Fruit fly (Drosophila melanogaster): ENCODE data around the gene Kcmf1.

- TF ChIP-seq tj (GFP tag; optimal IDR thresholded peaks at IDR 0.05) (no peak), Clk (GFP tag; optimal IDR thresholded peaks at IDR 0.05) (no peak), cnc (optimal IDR thresholded peaks at IDR 0.05) (no peak), Mnt (GFP tag; optimal IDR thresholded peaks at IDR 0.05) (no peak), CG5204 (GFP tag; optimal IDR thresholded peaks at IDR 0.05) (no peak)
Observed at dm6 chr3R:9014859-9015466, at the start of gene Kcmf1, which contains the start of the genes Sf3b5 and CG11986.
